Worm (Caenorhabditis elegans) whole organism, mixed stage, embryonic: ENCODE data around the gene F22F4.9.

Experiments
- blmp-1 ChIP-seq: fragments of 150-350 bp; optimal IDR thresholded peaks from 2 replicates; lab custom pipeline; 2014; ENCODE audit warnings: missing biosample characterization, missing genetic modification characterization
- ceh-43 ChIP-seq: fragments of 200-800 bp; sonication (Bioruptor generic); optimal IDR thresholded peaks from 2 replicates; lab custom pipeline; 2018; ENCODE audit warnings: mild to moderate bottlenecking, missing genetic modification characterization, moderate library complexity, missing compliant biosample characterization
- cnd-1 ChIP-seq: fragments of 200-800 bp; sonication (Bioruptor generic); optimal IDR thresholded peaks from 2 replicates; lab custom pipeline; 2018; ENCODE audit warnings: mild to moderate bottlenecking, missing genetic modification characterization, missing compliant biosample characterization
- elt-1 ChIP-seq: sonication (generic microtip); optimal IDR thresholded peaks from 2 replicates; lab custom pipeline; 2017; ENCODE audit warnings: missing genetic modification characterization, mild to moderate bottlenecking, missing compliant biosample characterization, antibody characterized with exemption, moderate library complexity, borderline replicate concordance; ENCODE audit not compliant: insufficient read depth
- elt-3 ChIP-seq: fragments of 150-350 bp; optimal IDR thresholded peaks from 2 replicates; lab custom pipeline; 2014; ENCODE audit warnings: missing biosample characterization, missing genetic modification characterization
- lin-13 ChIP-seq: fragments of 150-350 bp; optimal IDR thresholded peaks from 2 replicates; lab custom pipeline; 2014; ENCODE audit warnings: missing biosample characterization, missing genetic modification characterization
- lsy-2 ChIP-seq: fragments of 150-350 bp; optimal IDR thresholded peaks from 2 replicates; lab custom pipeline; 2014; ENCODE audit warnings: missing biosample characterization, missing genetic modification characterization
- nhr-2 ChIP-seq: fragments of 150-350 bp; optimal IDR thresholded peaks from 2 replicates; lab custom pipeline; 2014; ENCODE audit warnings: missing biosample characterization, missing genetic modification characterization
- nhr-28 ChIP-seq: fragments of 150-350 bp; optimal IDR thresholded peaks from 2 replicates; lab custom pipeline; 2014; ENCODE audit warnings: missing biosample characterization, missing genetic modification characterization
- pha-4 ChIP-seq: fragments of 150-350 bp; optimal IDR thresholded peaks from 2 replicates; lab custom pipeline; 2018; ENCODE audit warnings: missing biosample characterization, missing genetic modification reagents, missing genetic modification characterization
- snpc-4 ChIP-seq: fragments of 150-350 bp; optimal IDR thresholded peaks from 2 replicates; lab custom pipeline; 2014; ENCODE audit warnings: missing biosample characterization, missing genetic modification characterization
- unc-62 ChIP-seq: fragments of 150-350 bp; optimal IDR thresholded peaks from 2 replicates; lab custom pipeline; 2014; ENCODE audit warnings: missing biosample characterization, missing genetic modification reagents, missing genetic modification characterization
- zip-8 ChIP-seq: fragments of 150-350 bp; optimal IDR thresholded peaks from 2 replicates; lab custom pipeline; 2014; ENCODE audit warnings: missing biosample characterization, missing genetic modification characterization
- ztf-11 ChIP-seq: fragments of 150-350 bp; optimal IDR thresholded peaks from 2 replicates; lab custom pipeline; 2014; ENCODE audit warnings: missing biosample characterization, missing genetic modification characterization

DNA sequence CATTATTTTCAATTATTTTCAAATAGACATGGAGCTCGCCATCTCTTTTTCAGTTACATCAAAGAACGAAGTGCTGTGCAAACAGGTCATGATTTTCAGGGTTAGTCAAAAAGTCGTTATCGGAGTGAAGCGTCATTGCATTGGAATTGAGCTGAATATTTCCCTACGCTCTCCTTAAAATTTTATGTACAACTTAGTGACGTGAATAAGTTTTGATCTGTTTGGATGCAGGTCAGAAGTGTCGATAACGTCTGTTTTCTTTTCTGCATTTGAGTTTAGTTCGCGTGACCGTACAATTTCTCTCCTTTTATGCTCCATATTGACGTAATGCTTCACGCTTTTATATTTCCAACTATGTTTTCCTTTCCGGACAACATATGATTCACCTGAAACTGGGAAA lies 25.7 kb upstream of the F22F4.9 start:
- TF ChIP-seq elt-1 (tag; lab: Kevin White, UChicago), result no peak
- TF ChIP-seq nhr-2, result no peak
- TF ChIP-seq cnd-1 (tag; lab: Kevin White, UChicago), result no peak
- no peak for TF ChIP-seq pha-4 (tag; lab: Kevin White, UChicago)
- no peak for TF ChIP-seq nhr-28
- TF ChIP-seq ztf-11 (tag; lab: Kevin White, UChicago), result no peak
- TF ChIP-seq snpc-4 (tag; lab: Kevin White, UChicago), result no peak
- no peak for TF ChIP-seq ceh-43 (GFP tag; lab: Kevin White, UChicago)
- TF ChIP-seq blmp-1 (tag; lab: Kevin White, UChicago), result no peak
- no peak for TF ChIP-seq lin-13 (tag; lab: Kevin White, UChicago)
- TF ChIP-seq zip-8 (tag; lab: Kevin White, UChicago), result no peak
- no peak for TF ChIP-seq elt-3
- TF ChIP-seq lsy-2 (tag; lab: Kevin White, UChicago), result no peak
- TF ChIP-seq unc-62 (GFP tag; lab: Kevin White, UChicago), result no peak
